Worm (Caenorhabditis elegans) whole organism, midembryonic: ENCODE measurements around the gene nstp-7.

Experiments
- T22C8.4 ChIP-seq: fragments of 200-800 bp; sonication (Bioruptor generic); IDR thresholded peaks from 2 replicates; pipeline ENCODE4 v1.3.6; 2022; ENCODE audit warnings: missing genetic modification characterization, missing compliant biosample characterization
- flt-1 ChIP-seq: fragments of 200-800 bp; sonication (Bioruptor generic); IDR thresholded peaks from 2 replicates; pipeline ENCODE4 v1.3.6; 2022; ENCODE audit warnings: missing genetic modification characterization, missing compliant biosample characterization
- klf-2 ChIP-seq: fragments of 200-800 bp; sonication (Bioruptor generic); conservative IDR thresholded peaks from 2 replicates; pipeline ENCODE4 v1.3.6; 2022; ENCODE audit warnings: missing genetic modification reagents, missing genetic modification characterization, missing compliant biosample characterization
- ref-1 ChIP-seq: fragments of 200-800 bp; sonication (Bioruptor generic); conservative IDR thresholded peaks from 2 replicates; pipeline ENCODE4 v1.3.6; 2022; ENCODE audit warnings: missing genetic modification reagents, missing genetic modification characterization, missing compliant biosample characterization
- ztf-23 ChIP-seq: fragments of 200-800 bp; sonication (Bioruptor generic); IDR thresholded peaks from 2 replicates; pipeline ENCODE4 v1.3.6; 2022; ENCODE audit warnings: missing genetic modification reagents, missing genetic modification characterization, missing compliant biosample characterization
- ztf-29 ChIP-seq: fragments of 200-800 bp; sonication (Bioruptor generic); IDR thresholded peaks from 2 replicates; pipeline ENCODE4 v1.3.6; 2022; ENCODE audit warnings: missing genetic modification reagents, missing genetic modification characterization, missing compliant biosample characterization

- TF ChIP-seq flt-1 (GFP tag; lab: Robert Waterston, UW) (no peak), ztf-23 (GFP tag; lab: Robert Waterston, UW) (no peak), ztf-29 (GFP tag; lab: Robert Waterston, UW) (no peak), klf-2 (GFP tag; lab: Robert Waterston, UW) (no peak), T22C8.4 (GFP tag; lab: Robert Waterston, UW) (no peak), ref-1 (GFP tag; lab: Robert Waterston, UW) (no peak)
Observed at ce11 chrV:620987-621386, 39.3 kb downstream of the nstp-7 start.
